Worm (Caenorhabditis elegans) whole organism, late embryonic: ENCODE measurements around the gene K04C1.2.

Source experiments
- F13H6.1 ChIP-seq: sonication (generic microtip); optimal IDR thresholded peaks from 2 replicates; lab custom pipeline; 2016; ENCODE audit warnings: missing genetic modification characterization, missing compliant biosample characterization
- ama-1 ChIP-seq: fragments of 150-350 bp; optimal IDR thresholded peaks from 2 replicates; lab custom pipeline; 2014
- ceh-2 ChIP-seq: sonication (generic microtip); optimal IDR thresholded peaks from 2 replicates; lab custom pipeline; 2016; ENCODE audit warnings: missing genotype, missing genetic modification characterization, missing compliant biosample characterization
- ceh-34 ChIP-seq: sonication (generic microtip); optimal IDR thresholded peaks from 2 replicates; lab custom pipeline; 2016; ENCODE audit warnings: mild to moderate bottlenecking, missing genetic modification characterization, missing compliant biosample characterization
- ceh-45 ChIP-seq: fragments of 200-800 bp; sonication (Bioruptor generic); IDR thresholded peaks from 2 replicates; pipeline ENCODE4 v1.3.6; 2022; ENCODE audit warnings: missing genetic modification reagents, missing genetic modification characterization, missing compliant biosample characterization
- ets-4 ChIP-seq: sonication (generic microtip); optimal IDR thresholded peaks from 2 replicates; lab custom pipeline; 2016; ENCODE audit warnings: missing genetic modification characterization, missing compliant biosample characterization
- fkh-10 ChIP-seq: fragments of 150-350 bp; optimal IDR thresholded peaks from 2 replicates; lab custom pipeline; 2014; ENCODE audit warnings: missing biosample characterization, missing genetic modification reagents, missing genetic modification characterization
- fkh-6 ChIP-seq: sonication (generic microtip); optimal IDR thresholded peaks from 2 replicates; lab custom pipeline; 2016; ENCODE audit warnings: missing genetic modification characterization, missing compliant biosample characterization
- hlh-15 ChIP-seq: sonication (generic microtip); optimal IDR thresholded peaks from 2 replicates; lab custom pipeline; 2016; ENCODE audit warnings: missing genetic modification characterization, missing compliant biosample characterization
- hlh-30 ChIP-seq: sonication (generic microtip); optimal IDR thresholded peaks from 2 replicates; lab custom pipeline; 2017; ENCODE audit warnings: antibody characterized with exemption, missing genetic modification characterization, missing compliant biosample characterization; ENCODE audit not compliant: insufficient read depth
- nhr-11 ChIP-seq: fragments of 150-350 bp; optimal IDR thresholded peaks from 2 replicates; lab custom pipeline; 2014; ENCODE audit warnings: missing biosample characterization, missing genetic modification characterization
- npax-4 ChIP-seq: sonication (generic microtip); optimal IDR thresholded peaks from 2 replicates; lab custom pipeline; 2016; ENCODE audit warnings: missing genetic modification characterization, missing compliant biosample characterization
- pat-9 ChIP-seq: fragments of 200-800 bp; sonication (Bioruptor generic); optimal IDR thresholded peaks from 2 replicates; lab custom pipeline; 2018; ENCODE audit warnings: mild to moderate bottlenecking, missing genetic modification characterization, moderate library complexity, missing compliant biosample characterization
- pha-2 ChIP-seq: sonication (generic microtip); optimal IDR thresholded peaks from 2 replicates; lab custom pipeline; 2017; ENCODE audit warnings: mild to moderate bottlenecking, missing genetic modification characterization, missing compliant biosample characterization

DNA sequence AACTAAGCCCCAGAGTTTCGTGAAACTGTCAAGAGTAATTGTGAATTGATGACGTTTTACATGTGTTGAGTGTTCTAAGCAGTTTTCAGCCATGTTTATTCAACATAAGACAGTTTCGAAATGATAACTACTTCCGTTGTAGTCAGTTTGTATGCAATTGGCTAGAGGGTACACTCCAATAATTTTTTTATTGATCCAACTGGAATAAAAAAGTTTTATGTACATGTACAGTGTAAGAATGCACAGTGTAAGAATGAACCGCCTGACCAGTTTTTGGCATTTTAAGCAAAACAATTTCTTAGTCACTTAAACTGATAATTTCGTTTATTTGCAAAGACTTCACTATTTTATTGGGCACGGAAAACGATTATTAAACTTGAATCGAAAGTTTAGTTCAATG, 25.2 kb upstream of the K04C1.2 start:
- TF ChIP-seq hlh-15, result no peak
- no peak for TF ChIP-seq nhr-11 (tag; lab: Kevin White, UChicago)
- TF ChIP-seq pat-9 (tag; lab: Kevin White, UChicago), result no peak
- no peak for TF ChIP-seq hlh-30
- TF ChIP-seq ceh-45 (GFP tag; lab: Robert Waterston, UW), result no peak
- TF ChIP-seq F13H6.1 (tag; lab: Kevin White, UChicago), result no peak
- TF ChIP-seq ceh-2 (tag; lab: Kevin White, UChicago), result no peak
- no peak for TF ChIP-seq npax-4
- no peak for TF ChIP-seq ama-1 (lab: Kevin White, UChicago)
- no peak for TF ChIP-seq ceh-34 (tag; lab: Kevin White, UChicago)
- no peak for TF ChIP-seq pha-2 (tag; lab: Kevin White, UChicago)
- TF ChIP-seq fkh-6, result no peak
- TF ChIP-seq ets-4 (tag; lab: Kevin White, UChicago), result no peak
- TF ChIP-seq fkh-10 (GFP tag; lab: Kevin White, UChicago), result no peak
